Fruit fly (Drosophila melanogaster) whole organism, embryonic: ENCODE measurements around the gene CG46308.
A peak's percentile ranks its signal among the peaks of the same experiment; 100 is the strongest.

Experiments
- BEAF-32 ChIP-seq: fragments of 200-800 bp; sonication (Bioruptor generic); optimal IDR thresholded peaks from 3 replicates; lab custom pipeline; 2017; ENCODE audit warnings: missing biosample characterization, missing genetic modification characterization, mild to moderate bottlenecking, moderate library complexity, missing genetic modification reagents
- CG1024 ChIP-seq: fragments of 200-800 bp; sonication (Bioruptor generic); IDR thresholded peaks from 2 replicates; pipeline ENCODE4 v1.3.6; 2022; ENCODE audit warnings: missing biosample characterization, missing genetic modification characterization
- CG10543 ChIP-seq: fragments of 200-800 bp; sonication (Bioruptor generic); optimal IDR thresholded peaks from 3 replicates; lab custom pipeline; 2017; ENCODE audit warnings: missing biosample characterization, mild to moderate bottlenecking, missing genetic modification characterization, moderate library complexity
- CG11247 ChIP-seq: fragments of 200-800 bp; sonication (Bioruptor generic); IDR thresholded peaks from 2 replicates; pipeline ENCODE4 v1.3.6; 2022; ENCODE audit warnings: missing biosample characterization, missing genetic modification characterization
- CG11723 ChIP-seq: fragments of 200-800 bp; sonication (Bioruptor generic); optimal IDR thresholded peaks from 2 replicates; lab custom pipeline; 2017; ENCODE audit warnings: missing biosample characterization, mild to moderate bottlenecking, missing genetic modification characterization
- CG12104 ChIP-seq: fragments of 200-800 bp; sonication (Bioruptor generic); optimal IDR thresholded peaks from 3 replicates; lab custom pipeline; 2016; ENCODE audit warnings: missing biosample characterization, missing genetic modification characterization
- CG12236 ChIP-seq: fragments of 200-800 bp; sonication (Bioruptor generic); optimal IDR thresholded peaks from 2 replicates; lab custom pipeline; 2016; ENCODE audit warnings: missing biosample characterization, missing genetic modification characterization
- CG1233 ChIP-seq: fragments of 200-800 bp; sonication (Bioruptor generic); optimal IDR thresholded peaks from 4 replicates; lab custom pipeline; 2018; ENCODE audit warnings: missing biosample characterization, mild to moderate bottlenecking, missing genetic modification characterization
- CG13775 ChIP-seq: fragments of 200-800 bp; sonication (Bioruptor generic); optimal IDR thresholded peaks from 3 replicates; lab custom pipeline; 2017; ENCODE audit warnings: missing biosample characterization, mild to moderate bottlenecking, missing genetic modification characterization
- CG14441 ChIP-seq: fragments of 200-800 bp; sonication (Bioruptor generic); IDR thresholded peaks from 2 replicates; pipeline ENCODE4 v1.3.6; 2022; ENCODE audit warnings: missing biosample characterization, missing genetic modification characterization
- CG14860 ChIP-seq: fragments of 200-800 bp; sonication (Bioruptor generic); IDR thresholded peaks from 3 replicates; pipeline ENCODE4 v1.3.6; 2022; ENCODE audit warnings: missing biosample characterization, missing genetic modification characterization; ENCODE audit not compliant: partially characterized antibody
- CG17802 ChIP-seq: fragments of 200-800 bp; sonication (Bioruptor generic); optimal IDR thresholded peaks from 2 replicates; lab custom pipeline; 2018; ENCODE audit warnings: missing biosample characterization, mild to moderate bottlenecking, missing genetic modification characterization, moderate library complexity
- CG18011 ChIP-seq: fragments of 200-800 bp; sonication (Bioruptor generic); optimal IDR thresholded peaks from 2 replicates; lab custom pipeline; 2017; ENCODE audit warnings: missing biosample characterization, missing genetic modification characterization, mild to moderate bottlenecking, moderate library complexity, missing genotype
- CG18764 ChIP-seq: fragments of 200-800 bp; sonication (Bioruptor generic); optimal IDR thresholded peaks from 3 replicates; lab custom pipeline; 2016; ENCODE audit warnings: missing biosample characterization, missing genetic modification characterization
- CG2712 ChIP-seq: fragments of 200-800 bp; optimal IDR thresholded peaks from 3 replicates; lab custom pipeline; 2019; ENCODE audit warnings: missing biosample characterization, mild to moderate bottlenecking, missing genetic modification characterization, moderate library complexity
- CG33213 ChIP-seq: fragments of 200-800 bp; sonication (Bioruptor generic); optimal IDR thresholded peaks from 3 replicates; lab custom pipeline; 2016; ENCODE audit warnings: missing biosample characterization, missing genetic modification characterization
- CG3847 ChIP-seq: fragments of 200-800 bp; sonication (Bioruptor generic); IDR thresholded peaks from 2 replicates; pipeline ENCODE4 v1.3.6; 2022; ENCODE audit warnings: missing biosample characterization, missing genetic modification characterization
- CG42726 ChIP-seq: fragments of 200-800 bp; sonication (Bioruptor generic); IDR thresholded peaks from 2 replicates; pipeline ENCODE4 v1.3.6; 2022; ENCODE audit warnings: missing biosample characterization, missing genetic modification characterization; ENCODE audit not compliant: partially characterized antibody
- CG4360 ChIP-seq: fragments of 200-800 bp; sonication (Bioruptor generic); IDR thresholded peaks from 2 replicates; pipeline ENCODE4 v1.3.6; 2022; ENCODE audit warnings: missing biosample characterization, missing genetic modification characterization
- Elba2 ChIP-seq: fragments of 200-800 bp; sonication (Bioruptor generic); optimal IDR thresholded peaks from 3 replicates; lab custom pipeline; 2016; ENCODE audit warnings: missing biosample characterization, missing genetic modification characterization
- Hr3 ChIP-seq: fragments of 200-800 bp; sonication (Bioruptor generic); optimal IDR thresholded peaks from 3 replicates; lab custom pipeline; 2016; ENCODE audit warnings: missing biosample characterization, missing genetic modification characterization
- Hsf ChIP-seq: fragments of 200-800 bp; sonication (Bioruptor generic); optimal IDR thresholded peaks from 3 replicates; lab custom pipeline; 2016; ENCODE audit warnings: missing biosample characterization, missing genetic modification characterization
- Lpt ChIP-seq: fragments of >200 bp; optimal IDR thresholded peaks from 2 replicates; lab custom pipeline; 2018; ENCODE audit warnings: missing biosample characterization, missing genetic modification characterization
- MBD-R2 ChIP-seq: fragments of 200-800 bp; sonication (Bioruptor generic); IDR thresholded peaks from 2 replicates; pipeline ENCODE4 v1.3.6; 2022; ENCODE audit warnings: missing biosample characterization, missing genetic modification characterization
- Max ChIP-seq: fragments of 200-800 bp; sonication (Bioruptor generic); optimal IDR thresholded peaks from 2 replicates; lab custom pipeline; 2016; ENCODE audit warnings: missing biosample characterization, mild to moderate bottlenecking, missing genetic modification characterization
- NfI ChIP-seq: fragments of 200-800 bp; sonication (Bioruptor generic); optimal IDR thresholded peaks from 3 replicates; lab custom pipeline; 2018; ENCODE audit warnings: missing biosample characterization, mild to moderate bottlenecking, missing genetic modification characterization, moderate library complexity
- Rfx ChIP-seq: fragments of 200-800 bp; sonication (Bioruptor generic); IDR thresholded peaks from 2 replicates; pipeline ENCODE4 v1.3.6; 2022; ENCODE audit warnings: missing biosample characterization, missing genetic modification characterization
- Ssrp ChIP-seq: fragments of 200-800 bp; sonication (Bioruptor generic); optimal IDR thresholded peaks from 2 replicates; lab custom pipeline; 2018; ENCODE audit warnings: missing biosample characterization, mild to moderate bottlenecking, missing genetic modification characterization, moderate library complexity
- TFAM ChIP-seq: fragments of 200-800 bp; sonication (Bioruptor generic); optimal IDR thresholded peaks from 2 replicates; lab custom pipeline; 2017; ENCODE audit warnings: missing biosample characterization, missing genetic modification characterization, inconsistent platforms
- btn ChIP-seq: fragments of 200-800 bp; sonication (Bioruptor generic); optimal IDR thresholded peaks from 2 replicates; lab custom pipeline; 2016; ENCODE audit warnings: missing biosample characterization, missing genetic modification characterization
- chn ChIP-seq: fragments of 200-800 bp; sonication (Bioruptor generic); optimal IDR thresholded peaks from 2 replicates; lab custom pipeline; 2016; ENCODE audit warnings: missing biosample characterization, missing genetic modification characterization
- corto ChIP-seq: fragments of 200-800 bp; sonication (Bioruptor generic); optimal IDR thresholded peaks from 2 replicates; lab custom pipeline; 2016; ENCODE audit warnings: missing biosample characterization, mild to moderate bottlenecking, missing genetic modification characterization, moderate library complexity
- en ChIP-seq: fragments of 200-800 bp; sonication (Bioruptor generic); optimal IDR thresholded peaks from 2 replicates; lab custom pipeline; 2016; ENCODE audit warnings: missing biosample characterization, missing genetic modification characterization
- ftz-f1 ChIP-seq: fragments of 200-800 bp; sonication (Bioruptor generic); optimal IDR thresholded peaks from 2 replicates; lab custom pipeline; 2016; ENCODE audit warnings: missing biosample characterization, missing genetic modification characterization
- gce ChIP-seq: fragments of 200-800 bp; sonication (Bioruptor generic); IDR thresholded peaks from 3 replicates; pipeline ENCODE4 v1.3.6; 2022; ENCODE audit warnings: missing biosample characterization, missing genetic modification characterization
- gem ChIP-seq: fragments of 200-800 bp; sonication (Bioruptor generic); optimal IDR thresholded peaks from 2 replicates; lab custom pipeline; 2019; ENCODE audit warnings: missing biosample characterization, mild to moderate bottlenecking, missing genetic modification characterization, moderate library complexity
- gfzf ChIP-seq: fragments of 200-800 bp; sonication (Bioruptor generic); optimal IDR thresholded peaks from 2 replicates; lab custom pipeline; 2016; ENCODE audit warnings: missing biosample characterization, mild to moderate bottlenecking, missing genetic modification characterization, moderate library complexity
- jigr1 ChIP-seq: fragments of 200-800 bp; sonication (Bioruptor generic); IDR thresholded peaks from 3 replicates; pipeline ENCODE4 v1.3.6; 2022; ENCODE audit warnings: missing biosample characterization, missing genetic modification characterization
- kni ChIP-seq: fragments of 200-800 bp; sonication (Bioruptor generic); optimal IDR thresholded peaks from 3 replicates; lab custom pipeline; 2017; ENCODE audit warnings: mild to moderate bottlenecking, missing biosample characterization, missing genetic modification reagents, missing genetic modification characterization
- knrl ChIP-seq: fragments of 200-800 bp; sonication (Bioruptor generic); IDR thresholded peaks from 3 replicates; pipeline ENCODE4 v1.3.6; 2022; ENCODE audit warnings: missing biosample characterization, missing genetic modification characterization; ENCODE audit not compliant: partially characterized antibody
- lmd ChIP-seq: fragments of 200-800 bp; sonication (Bioruptor generic); IDR thresholded peaks from 2 replicates; pipeline ENCODE4 v1.3.6; 2022; ENCODE audit warnings: missing biosample characterization, missing genetic modification characterization
- pros ChIP-seq: fragments of 200-800 bp; sonication (Bioruptor generic); optimal IDR thresholded peaks from 3 replicates; lab custom pipeline; 2019; ENCODE audit warnings: missing biosample characterization, mild to moderate bottlenecking, missing genetic modification characterization, moderate library complexity
- salm ChIP-seq: fragments of 200-800 bp; sonication (Bioruptor generic); optimal IDR thresholded peaks from 2 replicates; lab custom pipeline; 2018; ENCODE audit warnings: missing biosample characterization, mild to moderate bottlenecking, missing genetic modification characterization
- ttk ChIP-seq: fragments of 200-800 bp; sonication (Bioruptor generic); IDR thresholded peaks from 2 replicates; pipeline ENCODE4 v2.1.2; 2022; ENCODE audit warnings: missing biosample characterization, missing genetic modification characterization
- usp ChIP-seq: fragments of >200 bp; optimal IDR thresholded peaks from 2 replicates; lab custom pipeline; 2017; ENCODE audit warnings: missing biosample characterization, missing genetic modification characterization
- wek ChIP-seq: fragments of 200-800 bp; sonication (Bioruptor generic); optimal IDR thresholded peaks from 3 replicates; lab custom pipeline; 2018; ENCODE audit warnings: missing biosample characterization, mild to moderate bottlenecking, missing genetic modification characterization, moderate library complexity
- yki ChIP-seq: fragments of >200 bp; optimal IDR thresholded peaks from 3 replicates; lab custom pipeline; 2018
- zfh2 ChIP-seq: fragments of 200-800 bp; sonication (Bioruptor generic); optimal IDR thresholded peaks from 2 replicates; lab custom pipeline; 2016; ENCODE audit warnings: missing biosample characterization, missing genetic modification characterization

The CG46308 gene

dm6 chr2L:13548786-13549780, 87.5 kb downstream of the CG46308 start, which contains the start of gene B4 (continued):
- no peak for TF ChIP-seq usp
- peak; percentile 7 for TF ChIP-seq btn (GFP tag; lab: Kevin White, UChicago)
- peak; percentile 77 for TF ChIP-seq CG42726 (GFP tag; lab: Robert Waterston, UW)
- TF ChIP-seq NfI, result no peak
- peak; percentile 3 for TF ChIP-seq CG11723 (GFP tag; lab: Kevin White, UChicago)
- no peak for TF ChIP-seq en (GFP tag; lab: Kevin White, UChicago)
- TF ChIP-seq TFAM (GFP tag; lab: Kevin White, UChicago), result no peak
- TF ChIP-seq jigr1, result no peak
- no peak for TF ChIP-seq Hr3 (GFP tag; lab: Kevin White, UChicago)
- peak; percentile 17 for TF ChIP-seq BEAF-32 (GFP tag; lab: Kevin White, UChicago)
- TF ChIP-seq Lpt (GFP tag; lab: Kevin White, UChicago), result no peak
- TF ChIP-seq knrl, result 0 out of 3 replicates have a peak, but pooled peaks have one; percentile 31
- TF ChIP-seq CG1024, result peak; percentile 55; the same call in 1 of the 2 replicates
- no peak; the same call in 1 of the 2 replicates for TF ChIP-seq lmd
- peak; percentile 38; the same call in 1 of the 2 replicates for TF ChIP-seq CG3847 (GFP tag; lab: Robert Waterston, UW)
- TF ChIP-seq salm (tag; lab: Kevin White, UChicago), result peak; percentile 30
- no peak for TF ChIP-seq MBD-R2 (GFP tag; lab: Robert Waterston, UW)
- TF ChIP-seq wek (GFP tag; lab: Kevin White, UChicago), result peak; percentile 77
- peak; percentile 10 for TF ChIP-seq CG33213
- TF ChIP-seq CG13775 (GFP tag; lab: Kevin White, UChicago), result no peak
- peak; percentile 27 for TF ChIP-seq Max (GFP tag; lab: Kevin White, UChicago)
- TF ChIP-seq CG4360, result peak; percentile 46; the same call in 1 of the 2 replicates
- peak; percentile 62; the same call in 2 of the 3 replicates for TF ChIP-seq gce
- no peak for TF ChIP-seq CG17802 (tag; lab: Kevin White, UChicago)
- TF ChIP-seq CG18764, result no peak
- TF ChIP-seq CG1233 (GFP tag; lab: Kevin White, UChicago), result peak; percentile 16
- no peak for TF ChIP-seq CG2712 (tag; lab: Kevin White, UChicago)
- TF ChIP-seq CG18011 (GFP tag; lab: Kevin White, UChicago), result no peak
- TF ChIP-seq kni (GFP tag; lab: Kevin White, UChicago), result peak; percentile 64
- TF ChIP-seq CG14860 (GFP tag; lab: Robert Waterston, UW), result no peak
- peak; percentile 34 for TF ChIP-seq CG12104
- TF ChIP-seq CG10543 (GFP tag; lab: Kevin White, UChicago), result peak; percentile 85
- peak; percentile 8 for TF ChIP-seq CG12236 (GFP tag; lab: Kevin White, UChicago)
- TF ChIP-seq gfzf (GFP tag; lab: Kevin White, UChicago), result peak; percentile 74
- no peak for TF ChIP-seq CG14441 (GFP tag; lab: Robert Waterston, UW)
- no peak for TF ChIP-seq chn
- 0 out of 2 replicates have a peak, but pooled peaks have one; percentile 37 for TF ChIP-seq ttk (GFP tag; lab: Robert Waterston, UW)
- no peak for TF ChIP-seq gem (tag; lab: Kevin White, UChicago)
- TF ChIP-seq ftz-f1, result peak; percentile 61
- TF ChIP-seq corto (GFP tag; lab: Kevin White, UChicago), result peak; percentile 21
- peak; percentile 29 for TF ChIP-seq Elba2 (GFP tag; lab: Kevin White, UChicago)
- peak; percentile 54 for TF ChIP-seq pros (GFP tag; lab: Kevin White, UChicago)
- TF ChIP-seq Rfx (GFP tag; lab: Robert Waterston, UW), result peak; percentile 59; the same call in 1 of the 2 replicates
- no peak for TF ChIP-seq CG11247 (GFP tag; lab: Robert Waterston, UW)
- TF ChIP-seq Ssrp (tag; lab: Kevin White, UChicago), result no peak
- TF ChIP-seq zfh2, result peak; percentile 1
- no peak for TF ChIP-seq Hsf
- TF ChIP-seq yki, result no peak
